Worm (Caenorhabditis elegans) whole organism, young adult: ENCODE data around the gene irld-33.

Experiments
- B0035.1 ChIP-seq: sonication (generic microtip); optimal IDR thresholded peaks from 2 replicates; lab custom pipeline; 2016; ENCODE audit warnings: missing genetic modification characterization, mild to moderate bottlenecking, missing compliant biosample characterization, missing genotype, missing genetic modification reagents
- B0261.1 ChIP-seq: sonication (generic microtip); optimal IDR thresholded peaks from 2 replicates; lab custom pipeline; 2016; ENCODE audit warnings: mild to moderate bottlenecking, missing genetic modification characterization, moderate library complexity, missing compliant biosample characterization
- F37B4.10 ChIP-seq: fragments of 200-800 bp; sonication (Bioruptor generic); IDR thresholded peaks from 2 replicates; pipeline ENCODE4 v1.3.6; 2022; ENCODE audit warnings: missing genetic modification characterization, missing compliant biosample characterization
- F39B2.1 ChIP-seq: fragments of 200-800 bp; sonication (Bioruptor generic); IDR thresholded peaks from 2 replicates; pipeline ENCODE4 v1.3.6; 2022; ENCODE audit warnings: missing genetic modification reagents, missing genetic modification characterization, missing compliant biosample characterization
- F52B5.7 ChIP-seq: sonication (generic microtip); optimal IDR thresholded peaks from 2 replicates; lab custom pipeline; 2016; ENCODE audit warnings: mild to moderate bottlenecking, missing genetic modification characterization, missing compliant biosample characterization
- F57A8.1 ChIP-seq: fragments of 200-800 bp; sonication (Bioruptor generic); optimal IDR thresholded peaks from 2 replicates; lab custom pipeline; 2018; ENCODE audit warnings: mild to moderate bottlenecking, missing genetic modification characterization, moderate library complexity, missing compliant biosample characterization
- K12H6.12 ChIP-seq: fragments of 200-800 bp; sonication (Bioruptor generic); optimal IDR thresholded peaks from 2 replicates; lab custom pipeline; 2018; ENCODE audit warnings: mild to moderate bottlenecking, missing genetic modification characterization, missing compliant biosample characterization
- T07F8.4 ChIP-seq: sonication (generic microtip); optimal IDR thresholded peaks from 2 replicates; lab custom pipeline; 2016; ENCODE audit warnings: mild to moderate bottlenecking, missing genetic modification characterization, moderate library complexity, missing compliant biosample characterization
- Y79H2A.3 ChIP-seq: fragments of 200-800 bp; sonication (Bioruptor generic); conservative IDR thresholded peaks from 2 replicates; pipeline ENCODE4 v1.3.6; 2022; ENCODE audit warnings: missing genetic modification reagents, missing genetic modification characterization, missing compliant biosample characterization
- akir-1 ChIP-seq: fragments of 200-800 bp; sonication (Bioruptor generic); optimal IDR thresholded peaks from 2 replicates; lab custom pipeline; 2018; ENCODE audit warnings: mild to moderate bottlenecking, missing genetic modification characterization, moderate library complexity, missing compliant biosample characterization
- aptf-2 ChIP-seq: fragments of 200-800 bp; sonication (Bioruptor generic); conservative IDR thresholded peaks from 2 replicates; pipeline ENCODE4 v1.3.6; 2022; ENCODE audit warnings: missing genetic modification reagents, missing genetic modification characterization, missing compliant biosample characterization
- aptf-3 ChIP-seq: fragments of 200-800 bp; sonication (Bioruptor generic); IDR thresholded peaks from 2 replicates; pipeline ENCODE4 v1.3.6; 2022; ENCODE audit warnings: missing genetic modification characterization, missing compliant biosample characterization
- attf-6 ChIP-seq: fragments of 200-800 bp; sonication (Bioruptor generic); IDR thresholded peaks from 2 replicates; pipeline ENCODE4 v1.3.6; 2022; ENCODE audit warnings: missing genetic modification reagents, missing genetic modification characterization, missing compliant biosample characterization
- bed-1 ChIP-seq: fragments of 200-800 bp; sonication (Bioruptor generic); IDR thresholded peaks from 2 replicates; pipeline ENCODE4 v1.3.6; 2022; ENCODE audit warnings: missing genetic modification reagents, missing genetic modification characterization, missing compliant biosample characterization
- bed-2 ChIP-seq: fragments of 200-800 bp; sonication (Bioruptor generic); IDR thresholded peaks from 2 replicates; pipeline ENCODE4 v1.3.6; 2022; ENCODE audit warnings: missing genetic modification reagents, missing genetic modification characterization, missing compliant biosample characterization
- ccch-3 ChIP-seq: fragments of 200-800 bp; sonication (Bioruptor generic); optimal IDR thresholded peaks from 2 replicates; lab custom pipeline; 2018; ENCODE audit warnings: mild to moderate bottlenecking, missing genetic modification characterization, missing compliant biosample characterization
- cebp-2 ChIP-seq: fragments of 200-800 bp; sonication (Bioruptor generic); IDR thresholded peaks from 2 replicates; pipeline ENCODE4 v1.3.6; 2022; ENCODE audit warnings: missing genetic modification characterization, missing compliant biosample characterization
- ceh-91 ChIP-seq: fragments of 200-800 bp; sonication (Bioruptor generic); IDR thresholded peaks from 2 replicates; pipeline ENCODE4 v1.3.6; 2022; ENCODE audit warnings: missing genetic modification reagents, missing genetic modification characterization, missing compliant biosample characterization
- efl-1 ChIP-seq: fragments of 150-350 bp; optimal IDR thresholded peaks from 2 replicates; lab custom pipeline; 2014; ENCODE audit warnings: missing biosample characterization, missing genetic modification reagents, missing genetic modification characterization
- egl-44 ChIP-seq: fragments of 200-800 bp; sonication (Bioruptor generic); IDR thresholded peaks from 2 replicates; pipeline ENCODE4 v1.3.6; 2022; ENCODE audit warnings: missing genetic modification reagents, missing genetic modification characterization, missing compliant biosample characterization
- fkh-3 ChIP-seq: sonication (generic microtip); optimal IDR thresholded peaks from 2 replicates; lab custom pipeline; 2016; ENCODE audit warnings: mild to moderate bottlenecking, missing genetic modification characterization, missing compliant biosample characterization
- him-1 ChIP-seq: sonication (generic microtip); optimal IDR thresholded peaks from 2 replicates; lab custom pipeline; 2016; ENCODE audit warnings: missing genotype, missing genetic modification reagents, missing genetic modification characterization, missing compliant biosample characterization
- hlh-26 ChIP-seq: fragments of 200-800 bp; sonication (Bioruptor generic); conservative IDR thresholded peaks from 2 replicates; pipeline ENCODE4 v1.3.6; 2022; ENCODE audit warnings: missing genetic modification reagents, missing genetic modification characterization, missing compliant biosample characterization
- lag-1 ChIP-seq: fragments of 200-800 bp; sonication (Bioruptor generic); IDR thresholded peaks from 2 replicates; pipeline ENCODE4 v1.3.6; 2022; ENCODE audit warnings: missing genetic modification reagents, missing genetic modification characterization, missing compliant biosample characterization
- let-526 ChIP-seq: fragments of 200-800 bp; sonication (Bioruptor generic); IDR thresholded peaks from 2 replicates; pipeline ENCODE4 v1.3.6; 2022; ENCODE audit warnings: missing genetic modification reagents, missing genetic modification characterization, missing compliant biosample characterization
- let-607 ChIP-seq, 2 experiments: fragments of 200-800 bp in 1 of 2; sonication (Bioruptor generic) in 1 of 2; sonication (generic microtip) in 1 of 2; optimal IDR thresholded peaks; 2 replicates each; lab custom pipeline; 2016 to 2018; ENCODE audit warnings: mild to moderate bottlenecking in 2 of 2, missing compliant biosample characterization in 2 of 2, missing genetic modification characterization in 2 of 2, moderate library complexity in 2 of 2, missing genotype in 1 of 2
- lin-54 ChIP-seq: fragments of 200-800 bp; sonication (Bioruptor generic); optimal IDR thresholded peaks from 2 replicates; lab custom pipeline; 2018; ENCODE audit warnings: mild to moderate bottlenecking, missing genetic modification characterization, missing compliant biosample characterization
- mel-28 ChIP-seq: sonication (generic microtip); optimal IDR thresholded peaks from 2 replicates; lab custom pipeline; 2016; ENCODE audit warnings: borderline replicate concordance, mild to moderate bottlenecking, missing genetic modification characterization, missing compliant biosample characterization
- nhr-27 ChIP-seq: fragments of 200-800 bp; sonication (Bioruptor generic); optimal IDR thresholded peaks from 2 replicates; lab custom pipeline; 2018; ENCODE audit warnings: mild to moderate bottlenecking, missing genetic modification characterization, moderate library complexity, missing compliant biosample characterization
- rpc-1 ChIP-seq, 2 experiments: fragments of 150-350 bp in 1 of 2; sonication (generic microtip) in 1 of 2; optimal IDR thresholded peaks; 2 replicates each; lab custom pipeline; 2014 to 2018; ENCODE audit warnings: missing biosample characterization in 1 of 2, missing genetic modification characterization in 1 of 2, missing genetic modification reagents in 1 of 2, missing genotype in 1 of 2
- snpc-4 ChIP-seq, 5 experiments: fragments of 150-350 bp in 1 of 5; sonication (generic microtip) in 4 of 5; optimal IDR thresholded peaks; 2 replicates each; lab custom pipeline; 2014 to 2018; ENCODE audit warnings: missing genetic modification characterization in 5 of 5, missing biosample characterization in 3 of 5, antibody characterized with exemption in 2 of 5, mild to moderate bottlenecking in 2 of 5, missing compliant biosample characterization in 2 of 5, missing genotype in 2 of 5, moderate library complexity in 2 of 5, missing genetic modification reagents in 1 of 5
- sptf-2 ChIP-seq: fragments of 200-800 bp; sonication (Bioruptor generic); optimal IDR thresholded peaks from 2 replicates; lab custom pipeline; 2018; ENCODE audit warnings: mild to moderate bottlenecking, missing genetic modification characterization, missing compliant biosample characterization
- tbx-9 ChIP-seq: sonication (generic microtip); optimal IDR thresholded peaks from 2 replicates; lab custom pipeline; 2016; ENCODE audit warnings: borderline replicate concordance, missing genetic modification characterization, inconsistent platforms, missing compliant biosample characterization
- unc-62 ChIP-seq: fragments of 150-350 bp; optimal IDR thresholded peaks from 2 replicates; lab custom pipeline; 2014; ENCODE audit warnings: missing biosample characterization, missing genetic modification reagents, missing genetic modification characterization
- ztf-25 ChIP-seq: fragments of 200-800 bp; sonication (Bioruptor generic); IDR thresholded peaks from 2 replicates; pipeline ENCODE4 v1.3.6; 2022; ENCODE audit warnings: missing genetic modification reagents, missing genetic modification characterization, missing compliant biosample characterization

Gene irld-33

ce11 chrII:1709959-1710358 is 28.9 kb upstream of the irld-33 start, which contains the start of gene fbxa-184:
TSS of gene fbxa-184 (plus strand) at chrII:1710259.
- TF ChIP-seq akir-1 (no peak), hlh-26 (no peak), attf-6 (GFP tag; lab: Robert Waterston, UW) (no peak), aptf-2 (peak; percentile 81), K12H6.12 (no peak), bed-1 (no peak)

- peak; percentile 47 for TF ChIP-seq efl-1 (GFP tag; lab: Kevin White, UChicago)
- TF ChIP-seq tbx-9 (tag; lab: Kevin White, UChicago): no peak
Measured at ce11 chrII:1712938-1713337, 25.9 kb upstream of the irld-33 start, which contains the start of gene btb-7. TSS of gene btb-7 (plus strand) at chrII:1713238.

ce11 chrII:1714772-1715353 is 24.0 kb upstream of the irld-33 start, which contains the start of gene btb-6:
TSS of gene btb-6 (plus strand) at chrII:1715303.
- TF ChIP-seq ztf-25 (no peak), fkh-3 (tag; lab: Kevin White, UChicago) (no peak), sptf-2 (no peak), ccch-3 (no peak), snpc-4 (GFP tag; optimal IDR thresholded peaks at IDR 0.05; lab: Kevin White, UChicago) (no peak), snpc-4 (tag; optimal IDR thresholded peaks at IDR 0.05; lab: Kevin White, UChicago) (no peak), mel-28 (no peak), hlh-26 (no peak), him-1 (no peak), lag-1 (no peak), aptf-3 (GFP tag; lab: Robert Waterston, UW) (peak; percentile 87; the same call in 1 of the 2 replicates), nhr-27 (no peak), aptf-2 (peak; percentile 97), F37B4.10 (no peak), F52B5.7 (tag; lab: Kevin White, UChicago) (no peak), bed-1 (0 out of 2 replicates have a peak, but pooled peaks have one; percentile 47)

- TF ChIP-seq B0261.1 (tag; lab: Kevin White, UChicago) (no peak), rpc-1 (optimal IDR thresholded peaks at IDR 0.05; lab: Kevin White, UChicago) (no peak), rpc-1 (tag; optimal IDR thresholded peaks at IDR 0.05; lab: Kevin White, UChicago) (no peak), lin-54 (GFP tag; lab: Kevin White, UChicago) (no peak), let-526 (GFP tag; lab: Robert Waterston, UW) (no peak), fkh-3 (tag; lab: Kevin White, UChicago) (no peak)
Measured at ce11 chrII:1719153-1719552, 19.7 kb upstream of the irld-33 start, which contains the start of gene fbxb-48. TSS of gene fbxb-48 (minus strand) at chrII:1719253.

- TF ChIP-seq cebp-2 (GFP tag; lab: Robert Waterston, UW) (no peak), F57A8.1 (GFP tag; lab: Kevin White, UChicago) (no peak), B0035.1 (no peak), bed-2 (GFP tag; lab: Robert Waterston, UW) (no peak), Y79H2A.3 (GFP tag; lab: Robert Waterston, UW) (no peak), unc-62 (GFP tag; lab: Kevin White, UChicago) (no peak), lag-1 (no peak), bed-1 (no peak), ceh-91 (GFP tag; lab: Robert Waterston, UW) (no peak), egl-44 (no peak), F39B2.1 (no peak), let-526 (GFP tag; lab: Robert Waterston, UW) (no peak), K12H6.12 (no peak), T07F8.4 (tag; lab: Kevin White, UChicago) (no peak), snpc-4 (GFP tag; optimal IDR thresholded peaks at IDR 0.05; lab: Kevin White, UChicago) (no peak), snpc-4 (tag; optimal IDR thresholded peaks at IDR 0.05; lab: Kevin White, UChicago) (no peak), let-607 (tag; optimal IDR thresholded peaks at IDR 0.05; lab: Kevin White, UChicago) (no peak)
Measured at ce11 chrII:1722394-1722793, 16.5 kb upstream of the irld-33 start, which contains the start of the genes fbxb-5 and btb-8. TSS of gene fbxb-5 (minus strand) at chrII:1722494. TSS of gene btb-8 (plus strand) at chrII:1722770.
